Fruit fly (Drosophila melanogaster): ENCODE measurements around the gene p115.

Gene p115

DNA sequence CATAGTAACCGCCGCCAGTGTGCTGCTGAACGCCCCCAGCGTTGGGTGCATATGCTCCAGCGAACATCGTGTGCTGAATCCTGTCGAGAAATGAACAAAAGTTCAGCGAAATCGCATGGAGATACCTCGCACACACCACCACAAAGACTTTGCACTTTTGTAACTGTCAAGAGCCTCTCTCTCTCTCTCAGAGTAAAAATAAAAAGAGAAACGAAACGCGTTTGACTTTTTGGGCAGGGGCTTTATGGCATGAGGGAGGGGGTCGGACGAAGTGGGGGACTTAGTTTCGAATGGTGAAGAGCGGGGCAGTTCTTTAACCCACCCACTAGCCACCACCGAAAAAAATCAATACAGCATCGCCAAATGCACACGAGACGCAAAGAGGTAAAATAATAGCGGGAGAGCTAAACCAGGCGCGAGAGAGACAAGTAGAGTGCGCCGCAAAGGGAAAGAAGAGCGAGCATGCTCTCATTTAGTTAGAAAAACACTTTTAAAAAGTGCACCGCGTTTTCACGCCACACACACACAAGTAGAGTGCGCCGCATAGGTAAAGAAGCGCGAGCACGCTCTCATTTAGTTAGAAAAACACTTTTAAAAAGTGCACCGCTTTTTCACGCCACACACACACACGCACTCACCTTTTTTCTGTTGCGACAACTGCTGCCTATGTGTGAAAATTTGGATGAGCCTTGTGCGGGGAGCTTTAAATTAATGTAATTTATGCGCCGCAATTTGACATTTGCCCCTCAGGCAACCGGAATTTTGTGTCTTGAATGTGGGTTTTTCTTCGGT lies 36.6 kb downstream of the p115 start:
- TF ChIP-seq Snoo (tag; optimal IDR thresholded peaks at IDR 0.05) (peak; percentile 5), Pif1A (GFP tag; optimal IDR thresholded peaks at IDR 0.05) (no peak), CG32121 (GFP tag; IDR thresholded peaks at IDR 0.05) (0 out of 2 replicates have a peak, but pooled peaks have one; percentile 34), CG17806 (tag; optimal IDR thresholded peaks at IDR 0.05) (no peak), CG8301 (tag; optimal IDR thresholded peaks at IDR 0.05) (peak; percentile 20), rn (GFP tag; IDR thresholded peaks at IDR 0.05) (no peak), Pif1B (GFP tag; optimal IDR thresholded peaks at IDR 0.05) (no peak), CG13204 (GFP tag; optimal IDR thresholded peaks at IDR 0.05) (no peak), gl (tag; optimal IDR thresholded peaks at IDR 0.05) (no peak), Ets98B (GFP tag; IDR thresholded peaks at IDR 0.05) (no peak), CG12605 (GFP tag; IDR thresholded peaks at IDR 0.05) (peak; percentile 40; the same call in 1 of the 2 replicates), CG15710 (tag; optimal IDR thresholded peaks at IDR 0.05) (no peak), CG10348 (GFP tag; IDR thresholded peaks at IDR 0.05) (no peak), EcR (GFP tag; optimal IDR thresholded peaks at IDR 0.05) (peak; percentile 40), CG34367 (tag; optimal IDR thresholded peaks at IDR 0.05) (no peak), CG8159 (tag; optimal IDR thresholded peaks at IDR 0.05) (no peak), CG4496 (GFP tag; IDR thresholded peaks at IDR 0.05) (no peak; the same call in 2 of the 3 replicates)

DNA sequence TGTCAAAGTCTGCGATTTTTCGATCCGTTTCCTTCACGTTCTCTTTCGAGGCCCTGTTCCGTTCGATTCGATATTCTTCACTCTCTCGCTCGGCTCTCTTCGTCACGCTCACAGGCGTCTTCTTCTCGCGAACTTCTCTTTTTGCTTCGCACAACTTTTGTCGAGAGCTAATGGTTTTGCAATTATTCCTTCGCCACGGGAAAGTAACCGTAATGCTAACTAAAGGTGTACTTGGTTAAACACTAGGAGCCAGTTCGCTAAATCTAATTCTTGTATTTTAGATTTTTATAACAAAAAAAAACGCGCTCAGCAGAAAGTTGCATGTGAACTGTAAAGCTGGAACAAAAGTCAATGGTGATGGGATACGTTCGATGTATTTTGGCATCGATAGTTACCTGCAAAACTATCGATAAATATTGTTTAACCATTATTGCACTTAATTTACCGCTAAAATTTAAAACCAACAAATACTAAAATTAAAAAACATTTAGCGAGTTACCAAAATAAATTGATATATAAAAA lies 37.3 kb downstream of the p115 start, which contains the start of gene mahe:
Gene mahe, minus strand, starts transcription at position 355 of the 522 bp plus-strand sequence.
- TF ChIP-seq CG12605 (GFP tag; IDR thresholded peaks at IDR 0.05) (peak; percentile 31; the same call in 1 of the 2 replicates), Snoo (tag; optimal IDR thresholded peaks at IDR 0.05) (no peak), CG8159 (tag; optimal IDR thresholded peaks at IDR 0.05) (no peak), Pif1B (GFP tag; optimal IDR thresholded peaks at IDR 0.05) (peak; percentile 0), D1 (tag; optimal IDR thresholded peaks at IDR 0.05) (no peak), Pif1A (GFP tag; optimal IDR thresholded peaks at IDR 0.05) (no peak), CG15710 (tag; optimal IDR thresholded peaks at IDR 0.05) (no peak), rn (GFP tag; IDR thresholded peaks at IDR 0.05) (no peak), CG17806 (tag; optimal IDR thresholded peaks at IDR 0.05) (no peak), CG9948 (tag; optimal IDR thresholded peaks at IDR 0.05) (no peak), gl (tag; optimal IDR thresholded peaks at IDR 0.05) (no peak), Ets98B (GFP tag; IDR thresholded peaks at IDR 0.05) (0 out of 2 replicates have a peak, but pooled peaks have one; percentile 4), CG32121 (GFP tag; IDR thresholded peaks at IDR 0.05) (peak; percentile 25; the same call in 1 of the 2 replicates), CG34367 (tag; optimal IDR thresholded peaks at IDR 0.05) (no peak), CG14655 (GFP tag; optimal IDR thresholded peaks at IDR 0.05) (no peak), CG4496 (GFP tag; IDR thresholded peaks at IDR 0.05) (no peak)

DNA sequence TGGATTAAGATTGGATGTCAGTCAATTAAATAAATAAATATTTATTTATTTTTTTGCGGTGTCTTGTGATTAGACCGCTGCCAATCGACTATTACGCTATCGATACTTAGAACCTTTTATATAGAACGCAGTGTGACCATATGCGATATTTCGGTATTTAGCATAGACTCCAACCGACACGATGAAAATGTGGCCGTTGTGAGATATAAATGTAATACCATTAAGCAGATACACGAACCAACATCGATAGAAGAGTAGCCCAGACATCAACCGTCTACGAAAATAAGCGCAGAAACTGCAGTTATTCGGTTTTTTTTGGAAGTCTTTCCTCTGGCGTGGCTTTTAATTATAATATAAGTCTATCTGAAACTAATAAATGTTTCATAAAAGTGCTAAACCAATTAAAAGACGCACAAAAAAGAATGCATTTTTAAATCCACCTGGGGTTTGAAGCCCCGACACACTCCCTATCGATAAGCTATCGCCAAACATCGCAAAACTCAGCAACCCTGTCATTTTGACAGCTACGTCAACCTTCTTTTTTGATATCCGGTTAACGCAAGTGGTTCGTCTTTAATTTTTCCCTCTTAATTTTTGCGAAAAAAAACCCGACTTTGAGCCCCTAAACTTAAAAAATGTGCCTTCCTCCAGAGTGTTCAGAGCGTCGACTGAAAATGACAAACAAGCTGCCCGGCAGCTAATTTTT lies 39.5 kb downstream of the p115 start, which contains the start of the genes Dhdds and RpS14a:
Gene Dhdds, minus strand, starts transcription at position 142 of the 706 bp plus-strand sequence.
Gene RpS14a, plus strand, starts transcription at position 533 of the 706 bp plus-strand sequence.
- TF ChIP-seq CG32121 (GFP tag; IDR thresholded peaks at IDR 0.05): no peak
- TF ChIP-seq CG8159 (tag; optimal IDR thresholded peaks at IDR 0.05): no peak
- TF ChIP-seq Snoo (tag; optimal IDR thresholded peaks at IDR 0.05): peak; percentile 55
- no peak for TF ChIP-seq CG8301 (tag; optimal IDR thresholded peaks at IDR 0.05)
- no peak for TF ChIP-seq EcR (GFP tag; optimal IDR thresholded peaks at IDR 0.05)
- TF ChIP-seq Pif1B (GFP tag; optimal IDR thresholded peaks at IDR 0.05): no peak
- TF ChIP-seq D1 (tag; optimal IDR thresholded peaks at IDR 0.05): no peak
- TF ChIP-seq CG14655 (GFP tag; optimal IDR thresholded peaks at IDR 0.05): no peak
- TF ChIP-seq CG12605 (GFP tag; IDR thresholded peaks at IDR 0.05): 0 out of 2 replicates have a peak, but pooled peaks have one; percentile 18
- peak; percentile 32 for TF ChIP-seq Pif1A (GFP tag; optimal IDR thresholded peaks at IDR 0.05)
- TF ChIP-seq CG34367 (tag; optimal IDR thresholded peaks at IDR 0.05): peak; percentile 38
- no peak; the same call in 1 of the 2 replicates for TF ChIP-seq Ets98B (GFP tag; IDR thresholded peaks at IDR 0.05)
- TF ChIP-seq CG15710 (tag; optimal IDR thresholded peaks at IDR 0.05): no peak
- TF ChIP-seq CG4496 (GFP tag; IDR thresholded peaks at IDR 0.05): no peak
- no peak for TF ChIP-seq CG9948 (tag; optimal IDR thresholded peaks at IDR 0.05)
- TF ChIP-seq fd96Ca (GFP tag; IDR thresholded peaks at IDR 0.05): no peak
- TF ChIP-seq CG10348 (GFP tag; IDR thresholded peaks at IDR 0.05): no peak
- TF ChIP-seq CG17806 (tag; optimal IDR thresholded peaks at IDR 0.05): no peak
- peak; percentile 1 for TF ChIP-seq gl (tag; optimal IDR thresholded peaks at IDR 0.05)
- no peak for TF ChIP-seq rn (GFP tag; IDR thresholded peaks at IDR 0.05)
- no peak for TF ChIP-seq CG13204 (GFP tag; optimal IDR thresholded peaks at IDR 0.05)

DNA sequence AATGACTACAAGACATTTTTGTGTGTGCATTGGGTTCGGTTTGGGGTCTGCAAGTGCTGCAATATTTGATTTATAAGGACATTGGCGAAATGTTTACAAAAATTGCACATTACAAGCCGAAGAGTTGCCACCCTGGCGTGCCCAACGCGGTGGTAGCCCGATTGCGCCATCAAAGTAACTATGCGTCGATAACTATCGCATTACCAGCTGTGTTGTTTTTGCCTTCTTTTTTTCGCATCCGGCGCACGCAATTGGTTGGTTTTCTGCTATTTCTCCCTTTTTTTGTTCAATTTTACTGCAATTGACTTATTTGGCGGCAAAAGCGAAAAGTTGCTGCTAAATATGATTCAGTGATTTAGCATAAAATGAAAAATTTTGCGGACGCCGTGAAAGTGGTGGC lies 40.8 kb downstream of the p115 start, which contains the start of gene RpS14b:
Gene RpS14b, plus strand, starts transcription at position 220 of the 400 bp plus-strand sequence.
- no peak for TF ChIP-seq EcR (GFP tag; optimal IDR thresholded peaks at IDR 0.05)
- peak; percentile 51 for TF ChIP-seq CG32121 (GFP tag; IDR thresholded peaks at IDR 0.05)
- TF ChIP-seq Snoo (tag; optimal IDR thresholded peaks at IDR 0.05): peak; percentile 67
- peak; percentile 10 for TF ChIP-seq Pif1B (GFP tag; optimal IDR thresholded peaks at IDR 0.05)
- no peak for TF ChIP-seq D1 (tag; optimal IDR thresholded peaks at IDR 0.05)
- TF ChIP-seq CG15710 (tag; optimal IDR thresholded peaks at IDR 0.05): peak; percentile 55
- TF ChIP-seq CG13204 (GFP tag; optimal IDR thresholded peaks at IDR 0.05): peak; percentile 30
- no peak for TF ChIP-seq CG17806 (tag; optimal IDR thresholded peaks at IDR 0.05)
- TF ChIP-seq CG8159 (tag; optimal IDR thresholded peaks at IDR 0.05): peak; percentile 28
- no peak for TF ChIP-seq CG14655 (GFP tag; optimal IDR thresholded peaks at IDR 0.05)
- peak; percentile 42 for TF ChIP-seq Pif1A (GFP tag; optimal IDR thresholded peaks at IDR 0.05)
- peak; percentile 79 for TF ChIP-seq CG4496 (GFP tag; IDR thresholded peaks at IDR 0.05)
- 0 out of 2 replicates have a peak, but pooled peaks have one; percentile 6 for TF ChIP-seq rn (GFP tag; IDR thresholded peaks at IDR 0.05)
- TF ChIP-seq CG9948 (tag; optimal IDR thresholded peaks at IDR 0.05): peak; percentile 3
- TF ChIP-seq CG34367 (tag; optimal IDR thresholded peaks at IDR 0.05): peak; percentile 51
- TF ChIP-seq gl (tag; optimal IDR thresholded peaks at IDR 0.05): peak; percentile 39
- peak; percentile 60; the same call in 2 of the 3 replicates for TF ChIP-seq fd96Ca (GFP tag; IDR thresholded peaks at IDR 0.05)
- peak; percentile 43; the same call in 1 of the 2 replicates for TF ChIP-seq CG12605 (GFP tag; IDR thresholded peaks at IDR 0.05)
- peak; percentile 61 for TF ChIP-seq Ets98B (GFP tag; IDR thresholded peaks at IDR 0.05)
- no peak for TF ChIP-seq CG10348 (GFP tag; IDR thresholded peaks at IDR 0.05)
- TF ChIP-seq CG8301 (tag; optimal IDR thresholded peaks at IDR 0.05): peak; percentile 19
